Worm (Caenorhabditis elegans): ENCODE measurements around the gene col-94.

The col-94 gene

ce11 chrIII:11007552-11008272 is 20.0 kb upstream of the col-94 start, which contains the start of the genes fipr-17 and Y48A6B.3 (continued):
- TF ChIP-seq saeg-2 (GFP tag; IDR thresholded peaks at IDR 0.05) (no peak), nhr-42 (GFP tag; IDR thresholded peaks at IDR 0.05) (0 out of 2 replicates have a peak, but pooled peaks have one; percentile 63), daf-8 (GFP tag; IDR thresholded peaks at IDR 0.05) (no peak), lin-13 (GFP tag; optimal IDR thresholded peaks at IDR 0.05) (peak; percentile 76), tag-97 (GFP tag; IDR thresholded peaks at IDR 0.05) (no peak), hlh-11 (tag; optimal IDR thresholded peaks at IDR 0.05) (peak; percentile 51), ceh-44 (GFP tag; IDR thresholded peaks at IDR 0.05) (no peak), egl-27 (tag; optimal IDR thresholded peaks at IDR 0.05) (no peak), php-3 (GFP tag; IDR thresholded peaks at IDR 0.05) (no peak), hif-1 (tag; optimal IDR thresholded peaks at IDR 0.05) (peak in 1 of 2 experiments; percentile 65), rbr-2 (tag; optimal IDR thresholded peaks at IDR 0.05) (peak; percentile 69), dpl-1 (GFP tag; optimal IDR thresholded peaks at IDR 0.05) (peak; percentile 97), nhr-102 (tag; optimal IDR thresholded peaks at IDR 0.05) (peak; percentile 19), nhr-77 (tag; optimal IDR thresholded peaks at IDR 0.05) (peak; percentile 75), dmd-6 (GFP tag; IDR thresholded peaks at IDR 0.05) (peak; percentile 39; the same call in 1 of the 2 replicates), ceh-32 (tag; optimal IDR thresholded peaks at IDR 0.05; ENCODE audit: poor library complexity) (no peak)

- no peak for TF ChIP-seq unc-62 (GFP tag; optimal IDR thresholded peaks at IDR 0.05 in 1 of 2)
- no peak for TF ChIP-seq unc-62 (tag; optimal IDR thresholded peaks at IDR 0.05)
- peak; percentile 52 for TF ChIP-seq set-16 (GFP tag; IDR thresholded peaks at IDR 0.05)
- no peak for TF ChIP-seq lir-3 (tag; optimal IDR thresholded peaks at IDR 0.05)
- TF ChIP-seq ZK546.5 (tag; optimal IDR thresholded peaks at IDR 0.05), result no peak
- TF ChIP-seq vab-7 (GFP tag; IDR thresholded peaks at IDR 0.05), result no peak
These were observed 15.1 kb upstream of the col-94 start for ce11 chrIII:11002808-11003207.

ce11 chrIII:10995156-10995555 is 7.5 kb upstream of the col-94 start, which contains the start of gene dmsr-5:
TSS of gene dmsr-5 (minus strand) at chrIII:10995256.
- TF ChIP-seq daf-19 (GFP tag; conservative IDR thresholded peaks at IDR 0.05) (no peak), spr-3 (GFP tag; optimal IDR thresholded peaks at IDR 0.05) (no peak), F26F4.8 (GFP tag; conservative IDR thresholded peaks at IDR 0.05) (no peak), nhr-6 (tag; optimal IDR thresholded peaks at IDR 0.05) (no peak), nhr-25 (tag; optimal IDR thresholded peaks at IDR 0.05; ENCODE audit: borderline replicate concordance, insufficient read depth) (no peak), nhr-10 (tag; optimal IDR thresholded peaks at IDR 0.05) (no peak), zag-1 (tag; optimal IDR thresholded peaks at IDR 0.05) (no peak), ceh-62 (tag; optimal IDR thresholded peaks at IDR 0.05) (no peak), mxl-3 (GFP tag; optimal IDR thresholded peaks at IDR 0.05) (no peak), spr-1 (tag; optimal IDR thresholded peaks at IDR 0.05) (no peak), dmd-8 (GFP tag; IDR thresholded peaks at IDR 0.05) (no peak)

- TF ChIP-seq hlh-30 (tag; optimal IDR thresholded peaks at IDR 0.05; ENCODE audit: insufficient read depth), result no peak
- TF ChIP-seq unc-39 (tag; optimal IDR thresholded peaks at IDR 0.05), result no peak
- no peak for TF ChIP-seq lim-7 (GFP tag; IDR thresholded peaks at IDR 0.05)
- TF ChIP-seq zag-1 (tag; optimal IDR thresholded peaks at IDR 0.05), result no peak
- TF ChIP-seq pqm-1 (tag; optimal IDR thresholded peaks at IDR 0.05), result no peak
- no peak for TF ChIP-seq vab-7 (GFP tag; IDR thresholded peaks at IDR 0.05)
- no peak for TF ChIP-seq lir-3 (tag; optimal IDR thresholded peaks at IDR 0.05)
- no peak for TF ChIP-seq F44E2.7 (GFP tag; IDR thresholded peaks at IDR 0.05)
- no peak for TF ChIP-seq F10B5.3 (tag; optimal IDR thresholded peaks at IDR 0.05)
- TF ChIP-seq ceh-44 (GFP tag; IDR thresholded peaks at IDR 0.05), result no peak
- no peak for TF ChIP-seq F49E8.2 (tag; optimal IDR thresholded peaks at IDR 0.05; ENCODE audit: borderline replicate concordance)
- no peak for TF ChIP-seq snpc-4 (tag; optimal IDR thresholded peaks at IDR 0.05)
- no peak for TF ChIP-seq ceh-32 (tag; optimal IDR thresholded peaks at IDR 0.05; ENCODE audit: poor library complexity)
- TF ChIP-seq dmd-8 (GFP tag; IDR thresholded peaks at IDR 0.05), result no peak
- TF ChIP-seq ceh-82 (tag; optimal IDR thresholded peaks at IDR 0.05), result no peak
- TF ChIP-seq lin-38 (GFP tag; IDR thresholded peaks at IDR 0.05), result no peak
- no peak for TF ChIP-seq nhr-10 (tag; optimal IDR thresholded peaks at IDR 0.05)
These were observed 6.4 kb upstream of the col-94 start for ce11 chrIII:10994085-10994484.
